Worm (Caenorhabditis elegans) whole organism, early embryonic: ENCODE measurements around the gene nkcc-1.

Source experiments
- B0310.2 ChIP-seq: sonication (generic microtip); optimal IDR thresholded peaks from 2 replicates; lab custom pipeline; 2016; ENCODE audit warnings: mild to moderate bottlenecking, missing genetic modification characterization, missing compliant biosample characterization
- ama-1 ChIP-seq: fragments of 150-350 bp; optimal IDR thresholded peaks from 2 replicates; lab custom pipeline; 2014
- ceh-13 ChIP-seq: fragments of 200-800 bp; sonication (Bioruptor generic); optimal IDR thresholded peaks from 2 replicates; lab custom pipeline; 2018; ENCODE audit warnings: mild to moderate bottlenecking, missing genetic modification characterization, missing compliant biosample characterization
- ceh-36 ChIP-seq: sonication (generic microtip); optimal IDR thresholded peaks from 2 replicates; lab custom pipeline; 2016; ENCODE audit warnings: missing genetic modification characterization, inconsistent platforms, missing compliant biosample characterization
- ets-7 ChIP-seq: sonication (generic microtip); optimal IDR thresholded peaks from 2 replicates; lab custom pipeline; 2016; ENCODE audit warnings: missing genotype, missing genetic modification characterization, missing compliant biosample characterization
- hmbx-1 ChIP-seq: sonication (generic microtip); optimal IDR thresholded peaks from 2 replicates; lab custom pipeline; 2016; ENCODE audit warnings: mild to moderate bottlenecking, missing genetic modification characterization, missing compliant biosample characterization
- hmg-4 ChIP-seq: fragments of 200-800 bp; sonication (Bioruptor generic); optimal IDR thresholded peaks from 2 replicates; lab custom pipeline; 2018; ENCODE audit warnings: mild to moderate bottlenecking, missing genetic modification characterization, missing compliant biosample characterization
- hnd-1 ChIP-seq: sonication (generic microtip); optimal IDR thresholded peaks from 2 replicates; lab custom pipeline; 2016; ENCODE audit warnings: missing genetic modification characterization, missing compliant biosample characterization
- scrt-1 ChIP-seq: fragments of 200-800 bp; sonication (Bioruptor generic); IDR thresholded peaks from 2 replicates; pipeline ENCODE4 v1.3.6; 2022; ENCODE audit warnings: missing genetic modification characterization, missing compliant biosample characterization
- tbx-37 ChIP-seq: fragments of 200-800 bp; sonication (Bioruptor generic); conservative IDR thresholded peaks from 2 replicates; pipeline ENCODE4 v1.3.6; 2022; ENCODE audit warnings: missing genetic modification reagents, missing genetic modification characterization, missing compliant biosample characterization
- tra-4 ChIP-seq: sonication (generic microtip); optimal IDR thresholded peaks from 2 replicates; lab custom pipeline; 2017; ENCODE audit warnings: missing genetic modification characterization, missing compliant biosample characterization

DNA sequence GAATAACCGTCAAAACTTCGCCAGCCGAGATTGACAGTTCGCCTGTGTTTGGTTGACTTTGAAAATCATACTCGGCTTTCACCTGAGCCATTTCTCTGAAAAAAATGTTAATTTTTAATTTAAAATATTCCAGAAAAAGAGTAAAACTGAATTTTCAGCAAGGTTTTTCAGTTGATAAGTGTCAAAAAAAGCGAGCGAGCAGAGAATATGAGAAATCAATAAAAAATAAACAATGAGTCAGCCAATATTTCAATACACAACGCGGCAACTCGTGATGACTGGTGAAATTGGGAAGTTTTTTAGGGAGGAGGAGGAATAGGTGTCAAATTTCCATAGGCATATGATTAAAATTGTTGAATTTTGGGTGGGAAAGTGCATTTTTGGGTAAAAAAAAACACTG lies 54.1 kb downstream of the nkcc-1 start, which contains the start of gene lst-4:
- no peak for TF ChIP-seq hmg-4 (GFP tag; lab: Kevin White, UChicago)
- no peak for TF ChIP-seq ama-1 (lab: Kevin White, UChicago)
- no peak for TF ChIP-seq hmbx-1 (tag; lab: Kevin White, UChicago)
- no peak for TF ChIP-seq B0310.2 (tag; lab: Kevin White, UChicago)
- TF ChIP-seq hnd-1: no peak
- no peak for TF ChIP-seq scrt-1 (GFP tag; lab: Robert Waterston, UW)
- TF ChIP-seq tra-4 (tag; lab: Kevin White, UChicago): no peak
- no peak for TF ChIP-seq ceh-36
- no peak for TF ChIP-seq tbx-37 (GFP tag; lab: Robert Waterston, UW)
- no peak for TF ChIP-seq ets-7 (tag; lab: Kevin White, UChicago)
- TF ChIP-seq ceh-13 (GFP tag; lab: Kevin White, UChicago): no peak
